Worm (Caenorhabditis elegans) whole organism, L3 larva: ENCODE results near the gene C01G10.18.

ENCODE experiments used
- elt-2 ChIP-seq: sonication (generic microtip); optimal IDR thresholded peaks from 2 replicates; lab custom pipeline; 2016; ENCODE audit warnings: missing genetic modification reagents, mild to moderate bottlenecking, missing genetic modification characterization, missing compliant biosample characterization
- eor-1 ChIP-seq, 2 experiments: fragments of 150-350 bp; optimal IDR thresholded peaks; 2 replicates each; lab custom pipeline; 2014 to 2018; ENCODE audit warnings: missing biosample characterization in 2 of 2, missing genetic modification characterization in 2 of 2

The C01G10.18 gene

ce11 chrV:15048107-15048506 lies 40.4 kb downstream of the C01G10.18 start, which contains the start of gene sdc-3:
Gene sdc-3, minus strand, starts transcription at chrV:15048207.
- TF ChIP-seq eor-1 (tag; optimal IDR thresholded peaks at IDR 0.05; lab: Kevin White, UChicago) (no peak), elt-2 (tag; lab: Kevin White, UChicago) (peak; percentile 4)
